Fruit fly (Drosophila melanogaster) Kc167 (cell line): ENCODE results near the gene Eip74EF.

Experiments used
- Myc ChIP-seq: fragments of >200 bp; optimal IDR thresholded peaks from 2 replicates; lab custom pipeline; 2017; ENCODE audit warnings: missing external identifiers
- Sin3A ChIP-seq: fragments of >200 bp; optimal IDR thresholded peaks from 2 replicates; lab custom pipeline; 2018; ENCODE audit warnings: missing external identifiers
- h ChIP-seq: fragments of >200 bp; optimal IDR thresholded peaks from 3 replicates; lab custom pipeline; 2018; ENCODE audit warnings: missing external identifiers
- insv ChIP-seq: fragments of >200 bp; optimal IDR thresholded peaks from 3 replicates; lab custom pipeline; 2018; ENCODE audit warnings: missing external identifiers
- psq ChIP-seq: fragments of >200 bp; optimal IDR thresholded peaks from 2 replicates; lab custom pipeline; 2017; ENCODE audit warnings: missing external identifiers
- ttk ChIP-seq: sonication (Bioruptor generic); optimal IDR thresholded peaks from 2 replicates; lab custom pipeline; 2017; ENCODE audit warnings: missing external identifiers

Eip74EF gene

dm6 chr3L:17654668-17655050 is 35.5 kb upstream of the Eip74EF start:
- TF ChIP-seq Sin3A (no peak), h (lab: Kevin White, UChicago) (no peak), insv (lab: Kevin White, UChicago) (no peak), ttk (lab: Kevin White, UChicago) (no peak), psq (no peak), Myc (lab: Kevin White, UChicago) (no peak)

- TF ChIP-seq Myc (lab: Kevin White, UChicago) (no peak), ttk (lab: Kevin White, UChicago) (no peak), psq (no peak), Sin3A (no peak), insv (lab: Kevin White, UChicago) (no peak), h (lab: Kevin White, UChicago) (no peak)
Measured at dm6 chr3L:17653701-17654667, 34.9 kb upstream of the Eip74EF start, which contains the start of the genes Krn, Ndfip and CG7484. TSS of gene Krn (minus strand) at chr3L:17654280. TSS of gene Ndfip (minus strand) at chr3L:17654280. TSS of gene CG7484 (plus strand) at chr3L:17654617.

dm6 chr3L:17652878-17653700 is 34.0 kb upstream of the Eip74EF start:
- TF ChIP-seq insv (lab: Kevin White, UChicago) (no peak), Myc (lab: Kevin White, UChicago) (no peak)

- TF ChIP-seq insv (lab: Kevin White, UChicago) (no peak), Myc (lab: Kevin White, UChicago) (no peak), ttk (lab: Kevin White, UChicago) (no peak), psq (no peak), h (lab: Kevin White, UChicago) (no peak), Sin3A (no peak)
Measured at dm6 chr3L:17651717-17652651, 32.9 kb upstream of the Eip74EF start.

dm6 chr3L:17647543-17647942 is 28.4 kb upstream of the Eip74EF start:
- TF ChIP-seq h (lab: Kevin White, UChicago) (no peak), psq (no peak), Sin3A (no peak), Myc (lab: Kevin White, UChicago) (no peak), insv (lab: Kevin White, UChicago) (no peak), ttk (lab: Kevin White, UChicago) (no peak)

dm6 chr3L:17646637-17647036 is 27.5 kb upstream of the Eip74EF start, which contains the start of gene CG43085:
TSS of gene CG43085 (minus strand) at chr3L:17646737.
- TF ChIP-seq insv (lab: Kevin White, UChicago) (no peak), psq (no peak), Myc (lab: Kevin White, UChicago) (no peak)

- TF ChIP-seq psq (no peak), Sin3A (no peak), Myc (lab: Kevin White, UChicago) (no peak), h (lab: Kevin White, UChicago) (no peak), ttk (lab: Kevin White, UChicago) (no peak), insv (lab: Kevin White, UChicago) (no peak)
Measured at dm6 chr3L:17644906-17645244, 25.8 kb upstream of the Eip74EF start, which contains the start of gene Pep. TSS of gene Pep (minus strand) at chr3L:17645036.

- TF ChIP-seq Myc (lab: Kevin White, UChicago): no peak
- TF ChIP-seq insv (lab: Kevin White, UChicago): no peak
- no peak for TF ChIP-seq ttk (lab: Kevin White, UChicago)
- TF ChIP-seq h (lab: Kevin White, UChicago): no peak
- TF ChIP-seq psq: no peak
- no peak for TF ChIP-seq Sin3A
Measured at dm6 chr3L:17643985-17644905, 25.1 kb upstream of the Eip74EF start.

dm6 chr3L:17642017-17642416 is 22.9 kb upstream of the Eip74EF start:
- no peak for TF ChIP-seq h (lab: Kevin White, UChicago)

- no peak for TF ChIP-seq insv (lab: Kevin White, UChicago)
- no peak for TF ChIP-seq h (lab: Kevin White, UChicago)
- TF ChIP-seq psq: no peak
Measured at dm6 chr3L:17638649-17639048, 19.5 kb upstream of the Eip74EF start.

dm6 chr3L:17637809-17638208 is 18.7 kb upstream of the Eip74EF start:
- TF ChIP-seq h (lab: Kevin White, UChicago) (no peak), ttk (lab: Kevin White, UChicago) (no peak), Myc (lab: Kevin White, UChicago) (no peak), psq (no peak), Sin3A (no peak), insv (lab: Kevin White, UChicago) (no peak)
